Worm (Caenorhabditis elegans) whole organism, L2 larva: ENCODE measurements around the gene sid-5.

ENCODE experiments used
- F13H6.1 ChIP-seq: sonication (generic microtip); optimal IDR thresholded peaks from 2 replicates; lab custom pipeline; 2016; ENCODE audit warnings: missing genetic modification characterization, missing compliant biosample characterization
- blmp-1 ChIP-seq: sonication (generic microtip); optimal IDR thresholded peaks from 2 replicates; lab custom pipeline; 2017; ENCODE audit warnings: missing genetic modification characterization, mild to moderate bottlenecking, missing compliant biosample characterization, antibody characterized with exemption, moderate library complexity; ENCODE audit not compliant: insufficient read depth
- ceh-16 ChIP-seq: fragments of 150-350 bp; optimal IDR thresholded peaks from 2 replicates; lab custom pipeline; 2014; ENCODE audit warnings: missing biosample characterization, missing genetic modification characterization
- crh-2 ChIP-seq: sonication (generic microtip); optimal IDR thresholded peaks from 2 replicates; lab custom pipeline; 2017; ENCODE audit warnings: missing biosample characterization, missing genetic modification characterization
- elt-1 ChIP-seq: fragments of 150-350 bp; optimal IDR thresholded peaks from 2 replicates; lab custom pipeline; 2014; ENCODE audit warnings: missing biosample characterization, missing genetic modification characterization
- fos-1 ChIP-seq: fragments of 150-350 bp; optimal IDR thresholded peaks from 2 replicates; lab custom pipeline; 2014; ENCODE audit warnings: missing biosample characterization, missing genetic modification characterization
- nhr-11 ChIP-seq: fragments of 150-350 bp; optimal IDR thresholded peaks from 2 replicates; lab custom pipeline; 2014; ENCODE audit warnings: missing biosample characterization, missing genetic modification characterization
- nhr-6 ChIP-seq: fragments of 150-350 bp; optimal IDR thresholded peaks from 2 replicates; lab custom pipeline; 2014; ENCODE audit warnings: missing biosample characterization, missing genetic modification characterization
- nhr-77 ChIP-seq: fragments of 150-350 bp; optimal IDR thresholded peaks from 2 replicates; lab custom pipeline; 2014; ENCODE audit warnings: missing biosample characterization, missing genetic modification characterization
- sem-4 ChIP-seq: fragments of 150-350 bp; optimal IDR thresholded peaks from 2 replicates; lab custom pipeline; 2014; ENCODE audit warnings: missing biosample characterization, missing genetic modification reagents, missing genetic modification characterization
- snpc-4 ChIP-seq: fragments of 150-350 bp; optimal IDR thresholded peaks from 2 replicates; lab custom pipeline; 2014; ENCODE audit warnings: missing biosample characterization, missing genetic modification characterization
- unc-39 ChIP-seq: fragments of 150-350 bp; optimal IDR thresholded peaks from 2 replicates; lab custom pipeline; 2014; ENCODE audit warnings: missing biosample characterization, missing genetic modification characterization
- unc-55 ChIP-seq: fragments of 150-350 bp; sonication (generic microtip); optimal IDR thresholded peaks from 3 replicates; lab custom pipeline; 2014; ENCODE audit warnings: missing biosample characterization, missing genetic modification reagents, missing genetic modification characterization
- ztf-11 ChIP-seq: sonication (generic microtip); optimal IDR thresholded peaks from 2 replicates; lab custom pipeline; 2017; ENCODE audit warnings: missing biosample characterization, missing genetic modification characterization

DNA sequence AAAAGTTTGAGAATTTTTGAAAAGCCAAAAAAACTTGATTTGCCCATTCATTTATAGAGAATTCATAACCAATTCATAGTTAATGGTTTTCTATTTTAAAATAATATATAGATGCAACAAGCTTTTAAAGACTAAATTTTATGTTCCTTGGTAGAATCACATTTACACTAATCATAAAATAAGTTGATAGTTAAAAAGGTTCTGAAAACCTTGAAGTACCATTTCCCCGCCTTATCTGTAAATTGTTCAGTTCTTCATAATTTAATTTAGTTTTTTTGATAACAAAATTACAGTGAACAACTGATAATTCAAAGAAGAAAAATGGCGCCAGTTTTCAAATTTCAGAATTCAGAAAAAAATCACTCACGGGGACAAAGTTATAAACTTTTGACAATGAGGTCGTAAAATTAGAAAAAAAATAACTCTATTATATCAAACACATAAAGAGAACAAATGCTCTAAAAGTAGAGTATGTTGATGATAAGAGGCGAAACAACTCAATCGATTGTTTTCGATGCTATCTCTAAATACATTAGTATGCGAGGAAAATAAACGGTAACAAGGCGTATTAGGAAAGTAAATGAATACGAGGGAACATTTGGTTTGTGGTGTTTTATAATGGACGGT is 19.2 kb upstream of the sid-5 start, which contains the start of gene F41C6.7:
- TF ChIP-seq snpc-4 (no peak), nhr-11 (tag; lab: Kevin White, UChicago) (no peak), nhr-77 (no peak), F13H6.1 (no peak), nhr-6 (tag; lab: Kevin White, UChicago) (no peak), elt-1 (no peak), sem-4 (tag; lab: Kevin White, UChicago) (no peak), blmp-1 (tag; lab: Kevin White, UChicago) (no peak), ceh-16 (no peak), unc-39 (tag; lab: Kevin White, UChicago) (no peak), crh-2 (tag; lab: Kevin White, UChicago) (no peak), unc-55 (no peak), fos-1 (peak; percentile 23), ztf-11 (tag; lab: Kevin White, UChicago) (no peak)
